Fruit fly (Drosophila melanogaster) whole organism, embryonic: ENCODE measurements around the gene kirre.

Source experiments
- Ada2b ChIP-seq: fragments of 200-800 bp; sonication (Bioruptor generic); IDR thresholded peaks from 2 replicates; pipeline ENCODE4 v1.3.6; 2022; ENCODE audit warnings: missing biosample characterization, missing genetic modification characterization
- Bteb2 ChIP-seq: fragments of 200-800 bp; sonication (Bioruptor generic); optimal IDR thresholded peaks from 2 replicates; lab custom pipeline; 2016; ENCODE audit warnings: missing biosample characterization, missing genetic modification characterization
- CG10366 ChIP-seq: fragments of 200-800 bp; sonication (Bioruptor generic); IDR thresholded peaks from 2 replicates; pipeline ENCODE4 v1.3.6; 2022; ENCODE audit warnings: missing biosample characterization, missing genetic modification characterization
- CG11398 ChIP-seq: fragments of 200-800 bp; sonication (Bioruptor generic); optimal IDR thresholded peaks from 2 replicates; lab custom pipeline; 2016; ENCODE audit warnings: missing biosample characterization, missing genetic modification characterization
- CG14441 ChIP-seq: fragments of 200-800 bp; sonication (Bioruptor generic); IDR thresholded peaks from 2 replicates; pipeline ENCODE4 v1.3.6; 2022; ENCODE audit warnings: missing biosample characterization, missing genetic modification characterization
- CG16815 ChIP-seq: fragments of 200-800 bp; sonication (Bioruptor generic); optimal IDR thresholded peaks from 3 replicates; lab custom pipeline; 2017; ENCODE audit warnings: missing biosample characterization, mild to moderate bottlenecking, missing genetic modification characterization
- CG31224 ChIP-seq: fragments of 200-800 bp; sonication (Bioruptor generic); IDR thresholded peaks from 2 replicates; pipeline ENCODE4 v1.3.6; 2022; ENCODE audit warnings: missing biosample characterization, missing genetic modification characterization
- CG4360 ChIP-seq: fragments of 200-800 bp; sonication (Bioruptor generic); IDR thresholded peaks from 2 replicates; pipeline ENCODE4 v1.3.6; 2022; ENCODE audit warnings: missing biosample characterization, missing genetic modification characterization
- CG6765 ChIP-seq: fragments of 200-800 bp; sonication (Bioruptor generic); optimal IDR thresholded peaks from 3 replicates; lab custom pipeline; 2017; ENCODE audit warnings: missing biosample characterization, mild to moderate bottlenecking, missing genetic modification characterization
- CG7786 ChIP-seq: fragments of 200-800 bp; sonication (Bioruptor generic); optimal IDR thresholded peaks from 2 replicates; lab custom pipeline; 2016; ENCODE audit warnings: missing biosample characterization, missing genetic modification characterization
- CG8290 ChIP-seq, 3 experiments: fragments of 200-800 bp; sonication (Bioruptor generic); optimal IDR thresholded peaks; 2 replicates each; lab custom pipeline; 2016 to 2019; ENCODE audit warnings: missing biosample characterization in 3 of 3, missing genetic modification characterization in 3 of 3, mild to moderate bottlenecking in 2 of 3, moderate library complexity in 1 of 3
- CG9817 ChIP-seq: fragments of 200-800 bp; sonication (Bioruptor generic); optimal IDR thresholded peaks from 2 replicates; lab custom pipeline; 2018; ENCODE audit warnings: missing biosample characterization, mild to moderate bottlenecking, missing genetic modification characterization, moderate library complexity
- Chrac-16 ChIP-seq: fragments of 200-800 bp; sonication (Bioruptor generic); optimal IDR thresholded peaks from 3 replicates; lab custom pipeline; 2016; ENCODE audit warnings: missing biosample characterization, missing genetic modification characterization
- CoRest ChIP-seq: fragments of 200-800 bp; sonication (Bioruptor generic); optimal IDR thresholded peaks from 3 replicates; lab custom pipeline; 2018; ENCODE audit warnings: missing biosample characterization, mild to moderate bottlenecking, missing genetic modification characterization, moderate library complexity
- D ChIP-seq, 2 experiments: fragments of 200-800 bp in 1 of 2; fragments of >200 bp in 1 of 2; sonication (Bioruptor generic) in 1 of 2; optimal IDR thresholded peaks; 2 replicates in 1 of 2; 3 replicates in 1 of 2; lab custom pipeline; 2017; ENCODE audit warnings: mild to moderate bottlenecking in 1 of 2, missing biosample characterization in 1 of 2, missing genetic modification characterization in 1 of 2, missing genetic modification reagents in 1 of 2
- Doc2 ChIP-seq: fragments of 200-800 bp; sonication (Bioruptor generic); IDR thresholded peaks from 2 replicates; pipeline ENCODE4 v1.3.6; 2022; ENCODE audit warnings: missing biosample characterization, missing genetic modification characterization
- E2f2 ChIP-seq: fragments of 200-800 bp; sonication (Bioruptor generic); IDR thresholded peaks from 2 replicates; pipeline ENCODE4 v1.3.6; 2022; ENCODE audit warnings: missing biosample characterization, missing genetic modification characterization
- Eip74EF ChIP-seq, 2 experiments: fragments of 200-800 bp in 1 of 2; fragments of >200 bp in 1 of 2; sonication (Bioruptor generic) in 1 of 2; optimal IDR thresholded peaks; 2 replicates each; lab custom pipeline; 2017 to 2019; ENCODE audit warnings: missing biosample characterization in 2 of 2, missing genetic modification characterization in 2 of 2, mild to moderate bottlenecking in 1 of 2, moderate library complexity in 1 of 2
- Fer3 ChIP-seq: fragments of 200-800 bp; sonication (Bioruptor generic); optimal IDR thresholded peaks from 2 replicates; lab custom pipeline; 2018; ENCODE audit warnings: missing biosample characterization, mild to moderate bottlenecking, missing genetic modification characterization, moderate library complexity
- HLH54F ChIP-seq: fragments of 200-800 bp; sonication (Bioruptor generic); optimal IDR thresholded peaks from 3 replicates; lab custom pipeline; 2016; ENCODE audit warnings: missing biosample characterization, missing genetic modification characterization
- Hand ChIP-seq: fragments of 200-800 bp; sonication (Bioruptor generic); optimal IDR thresholded peaks from 2 replicates; lab custom pipeline; 2017; ENCODE audit warnings: mild to moderate bottlenecking, missing biosample characterization, missing genetic modification reagents, missing genetic modification characterization
- Kr ChIP-seq: fragments of 200-800 bp; sonication (Bioruptor generic); optimal IDR thresholded peaks from 2 replicates; lab custom pipeline; 2017; ENCODE audit warnings: missing biosample characterization, mild to moderate bottlenecking, missing genetic modification characterization
- MBD-R2 ChIP-seq: fragments of 200-800 bp; sonication (Bioruptor generic); IDR thresholded peaks from 2 replicates; pipeline ENCODE4 v1.3.6; 2022; ENCODE audit warnings: missing biosample characterization, missing genetic modification characterization
- Meics ChIP-seq: fragments of 200-800 bp; sonication (Bioruptor generic); optimal IDR thresholded peaks from 2 replicates; lab custom pipeline; 2017; ENCODE audit warnings: missing biosample characterization, mild to moderate bottlenecking, missing genetic modification characterization
- Nf-YB ChIP-seq: fragments of 200-800 bp; sonication (Bioruptor generic); optimal IDR thresholded peaks from 3 replicates; lab custom pipeline; 2019; ENCODE audit warnings: missing biosample characterization, mild to moderate bottlenecking, missing genetic modification characterization, moderate library complexity
- Rfx ChIP-seq: fragments of 200-800 bp; sonication (Bioruptor generic); IDR thresholded peaks from 2 replicates; pipeline ENCODE4 v1.3.6; 2022; ENCODE audit warnings: missing biosample characterization, missing genetic modification characterization
- abd-A ChIP-seq: fragments of 200-800 bp; sonication (Bioruptor generic); optimal IDR thresholded peaks from 3 replicates; lab custom pipeline; 2019; ENCODE audit warnings: missing biosample characterization, mild to moderate bottlenecking, missing genetic modification characterization, moderate library complexity
- ap ChIP-seq: fragments of 200-800 bp; sonication (Bioruptor generic); IDR thresholded peaks from 2 replicates; pipeline ENCODE4 v1.3.6; 2022; ENCODE audit warnings: missing biosample characterization, missing genetic modification characterization
- bigmax ChIP-seq: fragments of 200-800 bp; sonication (Bioruptor generic); optimal IDR thresholded peaks from 2 replicates; lab custom pipeline; 2018; ENCODE audit warnings: missing biosample characterization, mild to moderate bottlenecking, missing genetic modification characterization
- cato ChIP-seq: fragments of 200-800 bp; sonication (Bioruptor generic); optimal IDR thresholded peaks from 2 replicates; lab custom pipeline; 2016; ENCODE audit warnings: missing biosample characterization, missing genetic modification characterization, borderline replicate concordance
- chif ChIP-seq, 2 experiments: fragments of 200-800 bp; sonication (Bioruptor generic); optimal IDR thresholded peaks; 3 replicates each; lab custom pipeline; 2016; ENCODE audit warnings: missing biosample characterization in 2 of 2, missing genetic modification characterization in 2 of 2
- fd64A ChIP-seq: fragments of 200-800 bp; sonication (Bioruptor generic); optimal IDR thresholded peaks from 3 replicates; lab custom pipeline; 2018; ENCODE audit warnings: missing biosample characterization, mild to moderate bottlenecking, missing genetic modification characterization
- kah ChIP-seq: fragments of 200-800 bp; sonication (Bioruptor generic); optimal IDR thresholded peaks from 2 replicates; lab custom pipeline; 2018; ENCODE audit warnings: missing biosample characterization, mild to moderate bottlenecking, missing genetic modification characterization
- maf-S ChIP-seq: fragments of 200-800 bp; sonication (Bioruptor generic); optimal IDR thresholded peaks from 2 replicates; lab custom pipeline; 2016; ENCODE audit warnings: missing biosample characterization, missing genetic modification characterization
- mirr ChIP-seq: fragments of 200-800 bp; sonication (Bioruptor generic); optimal IDR thresholded peaks from 3 replicates; lab custom pipeline; 2018; ENCODE audit warnings: missing biosample characterization, mild to moderate bottlenecking, missing genetic modification characterization
- pan ChIP-seq, 4 experiments: fragments of >200 bp in 3 of 4; fragments of 200-800 bp in 1 of 4; sonication (Bioruptor generic) in 1 of 4; optimal IDR thresholded peaks in 3 of 4; IDR thresholded peaks in 1 of 4; 2 replicates each; pipeline versions ENCODE4 v1.3.6 to Lab custom; 2017 to 2022; ENCODE audit warnings: missing biosample characterization in 2 of 4, missing genetic modification characterization in 2 of 4, mixed read lengths in 1 of 4
- pho ChIP-seq: fragments of 200-800 bp; sonication (Bioruptor generic); optimal IDR thresholded peaks from 2 replicates; lab custom pipeline; 2016; ENCODE audit warnings: missing biosample characterization, missing genetic modification characterization
- prd ChIP-seq, 3 experiments: fragments of >200 bp in 2 of 3; fragments of 200-800 bp in 1 of 3; sonication (Bioruptor generic) in 1 of 3; optimal IDR thresholded peaks in 2 of 3; IDR thresholded peaks in 1 of 3; 2 replicates in 2 of 3; 3 replicates in 1 of 3; pipeline versions ENCODE4 v1.3.6 to Lab custom; 2017 to 2022; ENCODE audit warnings: missing biosample characterization in 1 of 3, missing genetic modification characterization in 1 of 3
- pzg ChIP-seq: fragments of 200-800 bp; sonication (Bioruptor generic); optimal IDR thresholded peaks from 3 replicates; lab custom pipeline; 2018; ENCODE audit warnings: missing biosample characterization, mild to moderate bottlenecking, missing genetic modification characterization, moderate library complexity
- sim ChIP-seq: fragments of 200-800 bp; sonication (Bioruptor generic); IDR thresholded peaks from 2 replicates; pipeline ENCODE4 v1.3.6; 2022; ENCODE audit warnings: missing biosample characterization, missing genetic modification characterization
- slbo ChIP-seq: fragments of 200-800 bp; sonication (Bioruptor generic); IDR thresholded peaks from 2 replicates; pipeline ENCODE4 v1.3.6; 2022; ENCODE audit warnings: missing biosample characterization, missing genetic modification characterization
- sqz ChIP-seq: fragments of 200-800 bp; sonication (Bioruptor generic); optimal IDR thresholded peaks from 3 replicates; lab custom pipeline; 2018; ENCODE audit warnings: missing biosample characterization, mild to moderate bottlenecking, missing genetic modification characterization
- ssp ChIP-seq: fragments of 200-800 bp; sonication (Bioruptor generic); IDR thresholded peaks from 2 replicates; pipeline ENCODE4 v1.3.6; 2022; ENCODE audit warnings: missing biosample characterization, missing genetic modification characterization
- trh ChIP-seq: fragments of 200-800 bp; sonication (Bioruptor generic); optimal IDR thresholded peaks from 2 replicates; lab custom pipeline; 2016; ENCODE audit warnings: missing biosample characterization, missing genetic modification characterization
- tup ChIP-seq: fragments of 200-800 bp; sonication (Bioruptor generic); optimal IDR thresholded peaks from 2 replicates; lab custom pipeline; 2016; ENCODE audit warnings: missing biosample characterization, mild to moderate bottlenecking, missing genetic modification characterization, moderate library complexity
- vfl ChIP-seq: fragments of 200-800 bp; sonication (Bioruptor generic); optimal IDR thresholded peaks from 2 replicates; lab custom pipeline; 2016; ENCODE audit warnings: missing biosample characterization, missing genetic modification characterization
- wdn ChIP-seq: fragments of 200-800 bp; sonication (Bioruptor generic); IDR thresholded peaks from 2 replicates; pipeline ENCODE4 v1.3.6; 2022; ENCODE audit warnings: missing biosample characterization, missing genetic modification characterization

Gene kirre

DNA sequence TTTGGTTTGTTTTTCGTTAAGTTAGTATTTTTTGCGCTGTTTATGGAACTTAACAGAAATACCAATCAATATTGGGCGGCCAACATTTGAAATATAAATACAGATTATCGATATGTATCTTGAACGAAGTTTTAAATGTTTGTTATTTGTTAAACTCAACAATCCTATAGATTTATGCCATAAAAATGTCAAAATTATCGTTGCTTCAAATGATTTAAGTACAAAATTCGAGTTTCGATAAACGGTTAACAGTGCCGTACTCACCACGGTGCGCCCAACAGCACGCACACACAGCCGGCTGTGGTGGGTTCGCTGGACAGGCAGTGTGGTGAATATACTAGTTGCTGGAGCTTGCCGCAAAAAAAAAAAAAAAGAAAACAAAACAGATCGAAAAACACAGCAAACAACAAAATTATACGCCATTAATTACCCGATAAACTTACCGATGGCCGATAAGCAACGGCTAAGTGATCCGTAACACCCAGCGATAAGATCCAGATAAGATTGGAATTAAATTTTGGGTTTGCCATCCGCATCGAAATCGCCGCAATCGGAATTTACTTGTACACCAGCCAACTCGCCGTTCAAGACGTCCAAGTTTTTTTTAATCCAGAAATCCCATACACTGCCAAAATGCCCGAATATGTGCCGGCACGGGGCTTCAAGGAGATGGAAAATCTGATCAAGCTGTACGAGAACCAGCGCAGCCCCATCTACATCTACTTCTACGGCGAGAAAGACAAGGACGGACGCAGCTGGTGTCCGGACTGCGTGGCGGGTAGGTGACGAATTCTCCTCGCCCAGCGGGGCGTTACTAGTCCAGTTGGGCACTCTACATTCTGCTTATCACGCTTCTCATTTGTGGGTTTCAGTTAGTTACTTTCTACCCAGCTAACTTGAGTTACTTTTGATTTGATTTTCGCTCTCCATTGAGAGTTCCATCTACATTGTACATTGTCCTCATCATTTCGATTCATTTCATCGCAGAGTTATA is 435.0 kb downstream of the kirre start, which contains the start of gene CG3939 (continued):
- TF ChIP-seq D (optimal IDR thresholded peaks at IDR 0.05; lab: Kevin White, UChicago), result no peak
- no peak for TF ChIP-seq D (GFP tag; optimal IDR thresholded peaks at IDR 0.05; lab: Kevin White, UChicago)
- TF ChIP-seq Meics (GFP tag; lab: Kevin White, UChicago), result peak; percentile 98
- TF ChIP-seq CG9817 (tag; lab: Kevin White, UChicago), result no peak
- no peak for TF ChIP-seq CG10366 (GFP tag; lab: Robert Waterston, UW)
- no peak for TF ChIP-seq mirr (GFP tag; lab: Kevin White, UChicago)
- no peak for TF ChIP-seq pho
- peak; percentile 30 for TF ChIP-seq sqz (GFP tag; lab: Kevin White, UChicago)
- 0 out of 2 replicates have a peak, but pooled peaks have one; percentile 4 for TF ChIP-seq slbo (GFP tag; lab: Robert Waterston, UW)
- TF ChIP-seq trh (GFP tag; lab: Kevin White, UChicago), result no peak
- TF ChIP-seq CG16815 (GFP tag; lab: Kevin White, UChicago), result no peak
- no peak for TF ChIP-seq ap (GFP tag; lab: Robert Waterston, UW)
- TF ChIP-seq bigmax (GFP tag; lab: Kevin White, UChicago), result no peak
- TF ChIP-seq ssp (GFP tag; lab: Robert Waterston, UW), result no peak
- TF ChIP-seq Kr (GFP tag; lab: Kevin White, UChicago), result no peak
- no peak for TF ChIP-seq CoRest (tag; lab: Kevin White, UChicago)
- TF ChIP-seq CG11398 (GFP tag; lab: Kevin White, UChicago), result no peak
- peak; percentile 17 for TF ChIP-seq pzg (GFP tag; lab: Kevin White, UChicago)
- no peak for TF ChIP-seq kah (GFP tag; lab: Kevin White, UChicago)
- TF ChIP-seq MBD-R2, result 0 out of 2 replicates have a peak, but pooled peaks have one; percentile 9
- TF ChIP-seq Chrac-16 (GFP tag; lab: Kevin White, UChicago), result no peak
- no peak for TF ChIP-seq Hand (GFP tag; lab: Kevin White, UChicago)
- no peak for TF ChIP-seq HLH54F (GFP tag; lab: Kevin White, UChicago)
- no peak for TF ChIP-seq chif (GFP tag; optimal IDR thresholded peaks at IDR 0.05; lab: Kevin White, UChicago)
- TF ChIP-seq CG6765, result no peak
- TF ChIP-seq Bteb2 (GFP tag; lab: Kevin White, UChicago), result no peak
- no peak for TF ChIP-seq Nf-YB (GFP tag; lab: Kevin White, UChicago)
- TF ChIP-seq Eip74EF (GFP tag; optimal IDR thresholded peaks at IDR 0.05; lab: Kevin White, UChicago), result no peak
- TF ChIP-seq tup (GFP tag; lab: Kevin White, UChicago), result no peak
- TF ChIP-seq wdn, result no peak
- TF ChIP-seq CG8290 (GFP tag; optimal IDR thresholded peaks at IDR 0.05; lab: Kevin White, UChicago), result peak; percentile 11
- no peak for TF ChIP-seq CG8290 (tag; optimal IDR thresholded peaks at IDR 0.05; lab: Kevin White, UChicago)
- no peak for TF ChIP-seq vfl (GFP tag; lab: Kevin White, UChicago)
- no peak for TF ChIP-seq CG14441 (GFP tag; lab: Robert Waterston, UW)
- peak; percentile 76 for TF ChIP-seq E2f2 (GFP tag; lab: Robert Waterston, UW)
- no peak for TF ChIP-seq Rfx (GFP tag; lab: Robert Waterston, UW)
- TF ChIP-seq Doc2 (GFP tag; lab: Robert Waterston, UW), result no peak
- no peak for TF ChIP-seq sim
- no peak for TF ChIP-seq cato (GFP tag; lab: Kevin White, UChicago)
- no peak for TF ChIP-seq prd (optimal IDR thresholded peaks at IDR 0.05; lab: Kevin White, UChicago)
- TF ChIP-seq prd (GFP tag; IDR thresholded peaks at IDR 0.05; lab: Robert Waterston, UW), result no peak
- TF ChIP-seq abd-A (tag; lab: Kevin White, UChicago), result no peak
- TF ChIP-seq CG31224 (GFP tag; lab: Robert Waterston, UW), result no peak
- TF ChIP-seq fd64A (GFP tag; lab: Kevin White, UChicago), result no peak
- TF ChIP-seq Ada2b, result no peak
- TF ChIP-seq Fer3 (tag; lab: Kevin White, UChicago), result no peak
- no peak for TF ChIP-seq pan (optimal IDR thresholded peaks at IDR 0.05; lab: Kevin White, UChicago)
- no peak for TF ChIP-seq pan (GFP tag; optimal IDR thresholded peaks at IDR 0.05 in 1 of 2, IDR thresholded peaks at IDR 0.05 in 1 of 2)
- TF ChIP-seq CG7786, result no peak
- TF ChIP-seq maf-S, result no peak
- no peak for TF ChIP-seq CG4360 (GFP tag; lab: Robert Waterston, UW)
